Fruit fly (Drosophila melanogaster): ENCODE results near the gene teq.
A peak's percentile ranks its signal among the peaks of the same experiment; 100 is the strongest.

dm6 chr3L:9114404-9114803 is 40.0 kb downstream of the teq start:
- TF ChIP-seq usp (GFP tag; optimal IDR thresholded peaks at IDR 0.05) (no peak), Abd-B (GFP tag; optimal IDR thresholded peaks at IDR 0.05) (no peak), Myc (optimal IDR thresholded peaks at IDR 0.05) (no peak), Hr83 (GFP tag; optimal IDR thresholded peaks at IDR 0.05; ENCODE audit: poor library complexity, severe bottlenecking) (no peak), sage (GFP tag; optimal IDR thresholded peaks at IDR 0.05) (no peak), Hnf4 (GFP tag; optimal IDR thresholded peaks at IDR 0.05) (no peak), Mio (GFP tag; optimal IDR thresholded peaks at IDR 0.05) (no peak), Hr78 (GFP tag; optimal IDR thresholded peaks at IDR 0.05) (no peak), Dfd (GFP tag; optimal IDR thresholded peaks at IDR 0.05) (peak; percentile 80), psq (GFP tag; optimal IDR thresholded peaks at IDR 0.05) (no peak), br (GFP tag; optimal IDR thresholded peaks at IDR 0.05) (no peak), pan (optimal IDR thresholded peaks at IDR 0.05) (no peak), woc (GFP tag; optimal IDR thresholded peaks at IDR 0.05) (no peak), CrebA (GFP tag; optimal IDR thresholded peaks at IDR 0.05; ENCODE audit: borderline replicate concordance) (no peak)

Measured in whole organism, wandering third instar larva.